Fruit fly (Drosophila melanogaster) whole organism, embryonic: ENCODE data around the gene CG15353.

Experiments used
- ATbp ChIP-seq: fragments of 200-800 bp; sonication (Bioruptor generic); optimal IDR thresholded peaks from 2 replicates; lab custom pipeline; 2017; ENCODE audit warnings: missing biosample characterization, mild to moderate bottlenecking, missing genetic modification characterization, missing genetic modification reagents
- Blimp-1 ChIP-seq: fragments of 200-800 bp; sonication (Bioruptor generic); optimal IDR thresholded peaks from 3 replicates; lab custom pipeline; 2018; ENCODE audit warnings: missing biosample characterization, missing genetic modification characterization, mild to moderate bottlenecking, moderate library complexity, missing genetic modification reagents
- CG10274 ChIP-seq: fragments of 200-800 bp; sonication (Bioruptor generic); optimal IDR thresholded peaks from 3 replicates; lab custom pipeline; 2017; ENCODE audit warnings: missing biosample characterization, mild to moderate bottlenecking, missing genetic modification characterization
- CG10321 ChIP-seq: fragments of 200-800 bp; sonication (Bioruptor generic); IDR thresholded peaks from 2 replicates; pipeline ENCODE4 v1.3.6; 2022; ENCODE audit warnings: missing biosample characterization, missing genetic modification characterization
- CG12071 ChIP-seq: fragments of 200-800 bp; sonication (Bioruptor generic); optimal IDR thresholded peaks from 3 replicates; lab custom pipeline; 2018; ENCODE audit warnings: missing biosample characterization, mild to moderate bottlenecking, missing genetic modification characterization
- CG15696 ChIP-seq: fragments of 200-800 bp; sonication (Bioruptor generic); optimal IDR thresholded peaks from 2 replicates; lab custom pipeline; 2019; ENCODE audit warnings: missing biosample characterization, mild to moderate bottlenecking, missing genetic modification characterization, moderate library complexity
- CG17385 ChIP-seq: fragments of 200-800 bp; sonication (Bioruptor generic); optimal IDR thresholded peaks from 3 replicates; lab custom pipeline; 2018; ENCODE audit warnings: missing biosample characterization, mild to moderate bottlenecking, missing genetic modification characterization
- CG18476 ChIP-seq: fragments of 200-800 bp; sonication (Bioruptor generic); optimal IDR thresholded peaks from 2 replicates; lab custom pipeline; 2016; ENCODE audit warnings: missing biosample characterization, mild to moderate bottlenecking, missing genetic modification characterization
- CG18599 ChIP-seq: fragments of 200-800 bp; sonication (Bioruptor generic); optimal IDR thresholded peaks from 3 replicates; lab custom pipeline; 2017; ENCODE audit warnings: missing biosample characterization, missing genetic modification characterization, mild to moderate bottlenecking, moderate library complexity, missing genetic modification reagents
- CG18619 ChIP-seq: fragments of 200-800 bp; sonication (Bioruptor generic); optimal IDR thresholded peaks from 3 replicates; lab custom pipeline; 2017; ENCODE audit warnings: missing biosample characterization, mild to moderate bottlenecking, missing genetic modification characterization
- CG2120 ChIP-seq: fragments of 200-800 bp; sonication (Bioruptor generic); optimal IDR thresholded peaks from 3 replicates; lab custom pipeline; 2016; ENCODE audit warnings: missing biosample characterization, missing genetic modification characterization
- CG31388 ChIP-seq: fragments of 200-800 bp; sonication (Bioruptor generic); optimal IDR thresholded peaks from 2 replicates; lab custom pipeline; 2016; ENCODE audit warnings: missing biosample characterization, missing genetic modification characterization
- CG6254 ChIP-seq: fragments of 200-800 bp; sonication (Bioruptor generic); optimal IDR thresholded peaks from 3 replicates; lab custom pipeline; 2017; ENCODE audit warnings: mild to moderate bottlenecking, missing biosample characterization, missing genetic modification reagents, missing genetic modification characterization
- CG7928 ChIP-seq: fragments of 200-800 bp; sonication (Bioruptor generic); optimal IDR thresholded peaks from 2 replicates; lab custom pipeline; 2017; ENCODE audit warnings: missing biosample characterization, mild to moderate bottlenecking, missing genetic modification characterization
- CG8924 ChIP-seq: fragments of 200-800 bp; optimal IDR thresholded peaks from 3 replicates; lab custom pipeline; 2019; ENCODE audit warnings: missing biosample characterization, mild to moderate bottlenecking, missing genetic modification characterization, moderate library complexity
- CTCF ChIP-seq: fragments of 200-800 bp; sonication (Bioruptor generic); optimal IDR thresholded peaks from 2 replicates; lab custom pipeline; 2017; ENCODE audit warnings: missing biosample characterization, mild to moderate bottlenecking, missing genetic modification characterization, moderate library complexity
- D19A ChIP-seq: fragments of 200-800 bp; optimal IDR thresholded peaks from 3 replicates; lab custom pipeline; 2019; ENCODE audit warnings: missing biosample characterization, mild to moderate bottlenecking, missing genetic modification characterization, moderate library complexity
- Deaf1 ChIP-seq: fragments of 200-800 bp; optimal IDR thresholded peaks from 3 replicates; lab custom pipeline; 2019; ENCODE audit warnings: missing biosample characterization, mild to moderate bottlenecking, missing genetic modification characterization, moderate library complexity
- Dip3 ChIP-seq: fragments of 200-800 bp; sonication (Bioruptor generic); optimal IDR thresholded peaks from 3 replicates; lab custom pipeline; 2016; ENCODE audit warnings: missing biosample characterization, missing genetic modification characterization
- E2f2 ChIP-seq: fragments of 200-800 bp; sonication (Bioruptor generic); IDR thresholded peaks from 2 replicates; pipeline ENCODE4 v1.3.6; 2022; ENCODE audit warnings: missing biosample characterization, missing genetic modification characterization
- H15 ChIP-seq: fragments of 200-800 bp; sonication (Bioruptor generic); IDR thresholded peaks from 3 replicates; pipeline ENCODE4 v1.3.6; 2022; ENCODE audit warnings: missing biosample characterization, missing genetic modification characterization
- Hey ChIP-seq: fragments of 200-800 bp; sonication (Bioruptor generic); optimal IDR thresholded peaks from 3 replicates; lab custom pipeline; 2018; ENCODE audit warnings: missing biosample characterization, mild to moderate bottlenecking, missing genetic modification characterization
- Hmr ChIP-seq: fragments of 200-800 bp; sonication (Bioruptor generic); optimal IDR thresholded peaks from 3 replicates; lab custom pipeline; 2017; ENCODE audit warnings: mild to moderate bottlenecking, missing biosample characterization, missing genetic modification reagents, missing genetic modification characterization
- MTF-1 ChIP-seq: fragments of 200-800 bp; sonication (Bioruptor generic); optimal IDR thresholded peaks from 2 replicates; lab custom pipeline; 2018; ENCODE audit warnings: missing biosample characterization, mild to moderate bottlenecking, missing genetic modification characterization, borderline replicate concordance
- Pdp1 ChIP-seq, 2 experiments: fragments of 200-800 bp; sonication (Bioruptor generic); optimal IDR thresholded peaks; 3 replicates each; lab custom pipeline; 2016; ENCODE audit warnings: missing biosample characterization in 2 of 2, missing genetic modification characterization in 2 of 2, mild to moderate bottlenecking in 1 of 2, moderate library complexity in 1 of 2
- Ptx1 ChIP-seq: fragments of 200-800 bp; sonication (Bioruptor generic); IDR thresholded peaks from 2 replicates; pipeline ENCODE4 v1.3.6; 2022; ENCODE audit warnings: missing biosample characterization, missing genetic modification characterization
- Rfx ChIP-seq: fragments of 200-800 bp; sonication (Bioruptor generic); IDR thresholded peaks from 2 replicates; pipeline ENCODE4 v1.3.6; 2022; ENCODE audit warnings: missing biosample characterization, missing genetic modification characterization
- Six4 ChIP-seq: fragments of 200-800 bp; sonication (Bioruptor generic); optimal IDR thresholded peaks from 2 replicates; lab custom pipeline; 2016; ENCODE audit warnings: missing biosample characterization, missing genetic modification characterization
- Sox102F ChIP-seq: fragments of 200-800 bp; sonication (Bioruptor generic); optimal IDR thresholded peaks from 2 replicates; lab custom pipeline; 2018; ENCODE audit warnings: missing biosample characterization, mild to moderate bottlenecking, missing genetic modification characterization, moderate library complexity
- al ChIP-seq: fragments of 200-800 bp; sonication (Bioruptor generic); IDR thresholded peaks from 2 replicates; pipeline ENCODE4 v1.3.6; 2022; ENCODE audit warnings: missing biosample characterization, missing genetic modification characterization
- bigmax ChIP-seq: fragments of 200-800 bp; sonication (Bioruptor generic); optimal IDR thresholded peaks from 2 replicates; lab custom pipeline; 2018; ENCODE audit warnings: missing biosample characterization, mild to moderate bottlenecking, missing genetic modification characterization
- bsh ChIP-seq, 2 experiments: fragments of 200-800 bp; sonication (Bioruptor generic); optimal IDR thresholded peaks; 2 replicates each; lab custom pipeline; 2017 to 2018; ENCODE audit warnings: mild to moderate bottlenecking in 2 of 2, missing biosample characterization in 2 of 2, missing genetic modification characterization in 2 of 2, moderate library complexity in 1 of 2
- cas ChIP-seq: fragments of 200-800 bp; sonication (Bioruptor generic); IDR thresholded peaks from 2 replicates; pipeline ENCODE4 v1.3.6; 2022; ENCODE audit warnings: missing biosample characterization, missing genetic modification characterization
- crol ChIP-seq: fragments of 200-800 bp; sonication (Bioruptor generic); IDR thresholded peaks from 2 replicates; pipeline ENCODE4 v1.3.6; 2022; ENCODE audit warnings: missing biosample characterization, missing genetic modification characterization
- dmrt99B ChIP-seq: fragments of 200-800 bp; sonication (Bioruptor generic); optimal IDR thresholded peaks from 2 replicates; lab custom pipeline; 2018; ENCODE audit warnings: missing biosample characterization, mild to moderate bottlenecking, missing genetic modification characterization, moderate library complexity
- dysf ChIP-seq: fragments of 200-800 bp; sonication (Bioruptor generic); IDR thresholded peaks from 3 replicates; pipeline ENCODE4 v1.3.6; 2022; ENCODE audit warnings: missing biosample characterization, missing genetic modification characterization
- emc ChIP-seq: fragments of 200-800 bp; sonication (Bioruptor generic); optimal IDR thresholded peaks from 2 replicates; lab custom pipeline; 2016; ENCODE audit warnings: missing biosample characterization, missing genetic modification characterization
- ems ChIP-seq: fragments of 200-800 bp; sonication (Bioruptor generic); optimal IDR thresholded peaks from 3 replicates; lab custom pipeline; 2016; ENCODE audit warnings: missing biosample characterization, missing genetic modification characterization
- ewg ChIP-seq: fragments of 200-800 bp; sonication (Bioruptor generic); optimal IDR thresholded peaks from 3 replicates; lab custom pipeline; 2017; ENCODE audit warnings: mild to moderate bottlenecking, missing biosample characterization, missing genetic modification reagents, missing genetic modification characterization
- exex ChIP-seq: fragments of 200-800 bp; sonication (Bioruptor generic); optimal IDR thresholded peaks from 4 replicates; lab custom pipeline; 2018; ENCODE audit warnings: missing biosample characterization, mild to moderate bottlenecking, missing genetic modification characterization, moderate library complexity
- fru ChIP-seq: fragments of >200 bp; optimal IDR thresholded peaks from 2 replicates; lab custom pipeline; 2017
- ftz-f1 ChIP-seq: fragments of 200-800 bp; sonication (Bioruptor generic); optimal IDR thresholded peaks from 2 replicates; lab custom pipeline; 2016; ENCODE audit warnings: missing biosample characterization, missing genetic modification characterization
- gfzf ChIP-seq: fragments of 200-800 bp; sonication (Bioruptor generic); optimal IDR thresholded peaks from 2 replicates; lab custom pipeline; 2016; ENCODE audit warnings: missing biosample characterization, mild to moderate bottlenecking, missing genetic modification characterization, moderate library complexity
- prd ChIP-seq, 3 experiments: fragments of >200 bp in 2 of 3; fragments of 200-800 bp in 1 of 3; sonication (Bioruptor generic) in 1 of 3; optimal IDR thresholded peaks in 2 of 3; IDR thresholded peaks in 1 of 3; 2 replicates in 2 of 3; 3 replicates in 1 of 3; pipeline versions ENCODE4 v1.3.6 to Lab custom; 2017 to 2022; ENCODE audit warnings: missing biosample characterization in 1 of 3, missing genetic modification characterization in 1 of 3
- pum ChIP-seq: fragments of 200-800 bp; sonication (Bioruptor generic); optimal IDR thresholded peaks from 2 replicates; lab custom pipeline; 2016; ENCODE audit warnings: missing biosample characterization, missing genetic modification characterization
- repo ChIP-seq: fragments of 200-800 bp; sonication (Bioruptor generic); optimal IDR thresholded peaks from 2 replicates; lab custom pipeline; 2016; ENCODE audit warnings: missing biosample characterization, missing genetic modification characterization
- sob ChIP-seq: fragments of 200-800 bp; sonication (Bioruptor generic); IDR thresholded peaks from 2 replicates; pipeline ENCODE4 v1.3.6; 2022; ENCODE audit warnings: missing biosample characterization, missing genetic modification characterization
- sr ChIP-seq: fragments of 200-800 bp; sonication (Bioruptor generic); IDR thresholded peaks from 3 replicates; pipeline ENCODE4 v1.3.6; 2022; ENCODE audit warnings: missing biosample characterization, missing genetic modification characterization
- ssp ChIP-seq: fragments of 200-800 bp; sonication (Bioruptor generic); IDR thresholded peaks from 2 replicates; pipeline ENCODE4 v1.3.6; 2022; ENCODE audit warnings: missing biosample characterization, missing genetic modification characterization
- tgo ChIP-seq: fragments of 200-800 bp; sonication (Bioruptor generic); IDR thresholded peaks from 3 replicates; pipeline ENCODE4 v1.3.6; 2022; ENCODE audit warnings: missing biosample characterization, missing genetic modification characterization
- zen ChIP-seq: fragments of 200-800 bp; sonication (Bioruptor generic); optimal IDR thresholded peaks from 3 replicates; lab custom pipeline; 2018; ENCODE audit warnings: missing biosample characterization, mild to moderate bottlenecking, missing genetic modification characterization, moderate library complexity

Gene CG15353

dm6 chr2L:1959420-1959819 is 47.6 kb downstream of the CG15353 start (continued):
- peak; percentile 16 for TF ChIP-seq CG8924
- TF ChIP-seq E2f2 (GFP tag; lab: Robert Waterston, UW): no peak
- TF ChIP-seq cas (GFP tag; lab: Robert Waterston, UW): no peak
- no peak for TF ChIP-seq pum (GFP tag; lab: Kevin White, UChicago)
- TF ChIP-seq dysf (GFP tag; lab: Robert Waterston, UW): peak; percentile 23; the same call in 1 of the 3 replicates
- TF ChIP-seq D19A (tag; lab: Kevin White, UChicago): no peak
- no peak for TF ChIP-seq Hey (tag; lab: Kevin White, UChicago)
- no peak for TF ChIP-seq prd (optimal IDR thresholded peaks at IDR 0.05; lab: Kevin White, UChicago)
- peak; percentile 31; the same call in 1 of the 3 replicates for TF ChIP-seq prd (GFP tag; IDR thresholded peaks at IDR 0.05; lab: Robert Waterston, UW)
- no peak for TF ChIP-seq CG7928 (GFP tag; lab: Kevin White, UChicago)
- TF ChIP-seq CG18599 (GFP tag; lab: Kevin White, UChicago): peak; percentile 8
- no peak for TF ChIP-seq sr (GFP tag; lab: Robert Waterston, UW)
- peak; percentile 47 for TF ChIP-seq ATbp (GFP tag; lab: Kevin White, UChicago)
- no peak for TF ChIP-seq bigmax (GFP tag; lab: Kevin White, UChicago)
- TF ChIP-seq repo: no peak
- no peak for TF ChIP-seq crol (GFP tag; lab: Robert Waterston, UW)
- no peak for TF ChIP-seq CG31388 (GFP tag; lab: Kevin White, UChicago)
- no peak for TF ChIP-seq ssp (GFP tag; lab: Robert Waterston, UW)
- no peak for TF ChIP-seq Blimp-1
- peak; percentile 55; the same call in 1 of the 2 replicates for TF ChIP-seq Ptx1 (GFP tag; lab: Robert Waterston, UW)
- TF ChIP-seq exex: no peak
- TF ChIP-seq CG10321 (GFP tag; lab: Robert Waterston, UW): no peak
- peak; percentile 10 for TF ChIP-seq CG17385 (GFP tag; lab: Kevin White, UChicago)
- peak; percentile 44 for TF ChIP-seq Sox102F (GFP tag; lab: Kevin White, UChicago)
- TF ChIP-seq gfzf (GFP tag; lab: Kevin White, UChicago): no peak
- no peak for TF ChIP-seq fru (lab: Kevin White, UChicago)
- no peak for TF ChIP-seq MTF-1 (GFP tag; lab: Kevin White, UChicago)
- TF ChIP-seq CG18476 (GFP tag; lab: Kevin White, UChicago): no peak
- peak; percentile 14 for TF ChIP-seq ewg (GFP tag; lab: Kevin White, UChicago)
- no peak for TF ChIP-seq emc (GFP tag; lab: Kevin White, UChicago)
- no peak for TF ChIP-seq Pdp1 (GFP tag; optimal IDR thresholded peaks at IDR 0.05; lab: Kevin White, UChicago)
- TF ChIP-seq CG6254 (GFP tag; lab: Kevin White, UChicago): no peak
- TF ChIP-seq al (GFP tag; lab: Robert Waterston, UW): no peak
- no peak for TF ChIP-seq CG12071 (GFP tag; lab: Kevin White, UChicago)
- TF ChIP-seq H15 (GFP tag; lab: Robert Waterston, UW): no peak
- peak; percentile 52; the same call in 1 of the 3 replicates for TF ChIP-seq tgo (GFP tag; lab: Robert Waterston, UW)
- TF ChIP-seq Hmr: peak; percentile 22
- no peak for TF ChIP-seq CG18619 (GFP tag; lab: Kevin White, UChicago)
- TF ChIP-seq dmrt99B: peak; percentile 27
- TF ChIP-seq bsh (GFP tag; optimal IDR thresholded peaks at IDR 0.05; lab: Kevin White, UChicago): no peak
- no peak for TF ChIP-seq Dip3 (GFP tag; lab: Kevin White, UChicago)
- no peak for TF ChIP-seq ems
- TF ChIP-seq CG15696 (tag; lab: Kevin White, UChicago): no peak
- TF ChIP-seq Six4 (GFP tag; lab: Kevin White, UChicago): no peak
- no peak for TF ChIP-seq Deaf1 (tag; lab: Kevin White, UChicago)
- no peak for TF ChIP-seq ftz-f1
- no peak for TF ChIP-seq zen
- TF ChIP-seq Rfx (GFP tag; lab: Robert Waterston, UW): 0 out of 2 replicates have a peak, but pooled peaks have one; percentile 9
- TF ChIP-seq sob (GFP tag; lab: Robert Waterston, UW): peak; percentile 36; the same call in 1 of the 2 replicates
- TF ChIP-seq CG10274 (GFP tag; lab: Kevin White, UChicago): no peak
- TF ChIP-seq CTCF: no peak
- TF ChIP-seq CG2120 (GFP tag; lab: Kevin White, UChicago): no peak
